Worm (Caenorhabditis elegans): ENCODE results near the gene larp-1.

DNA sequence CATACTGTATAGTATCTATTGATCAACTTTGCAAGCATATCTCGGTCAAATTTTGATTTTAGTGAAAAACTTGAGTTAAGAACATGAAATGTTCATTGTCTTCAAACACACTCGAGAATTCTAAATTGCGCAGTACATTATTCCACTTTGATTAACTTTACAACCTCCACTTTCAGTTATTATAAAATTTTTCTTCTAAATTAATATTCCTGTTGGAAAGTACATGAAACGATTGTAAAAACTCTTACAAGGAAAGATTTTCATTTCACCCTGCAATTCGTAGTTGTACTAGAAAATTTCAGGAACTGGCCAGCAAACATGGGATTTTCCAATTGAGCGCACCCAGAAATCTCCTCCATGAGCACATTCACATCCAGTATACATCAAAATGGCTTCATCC is 27.3 kb upstream of the larp-1 start, which contains the start of gene C45G9.14:
- no peak for TF ChIP-seq flt-1 (GFP tag; IDR thresholded peaks at IDR 0.05)
- TF ChIP-seq ets-7 (tag; optimal IDR thresholded peaks at IDR 0.05), result no peak
- TF ChIP-seq scrt-1 (GFP tag; IDR thresholded peaks at IDR 0.05), result no peak
- no peak for TF ChIP-seq ama-1 (optimal IDR thresholded peaks at IDR 0.05)
- TF ChIP-seq ceh-36 (tag; optimal IDR thresholded peaks at IDR 0.05), result no peak
- no peak for TF ChIP-seq ceh-13 (GFP tag; optimal IDR thresholded peaks at IDR 0.05)
- TF ChIP-seq hmg-4 (GFP tag; optimal IDR thresholded peaks at IDR 0.05), result no peak
- TF ChIP-seq tbx-37 (GFP tag; conservative IDR thresholded peaks at IDR 0.05), result no peak
- no peak for TF ChIP-seq tbx-11 (GFP tag; IDR thresholded peaks at IDR 0.05)
- no peak for TF ChIP-seq tra-4 (tag; optimal IDR thresholded peaks at IDR 0.05)
- no peak for TF ChIP-seq sea-1 (GFP tag; conservative IDR thresholded peaks at IDR 0.05)
